Worm (Caenorhabditis elegans) whole organism, L4 larva: Measurements from ENCODE around the gene W03C9.2.

Experiments
- D1046.2 ChIP-seq: fragments of 200-800 bp; sonication (Bioruptor generic); IDR thresholded peaks from 2 replicates; pipeline ENCODE4 v1.3.6; 2022; ENCODE audit warnings: missing genetic modification characterization, missing compliant biosample characterization
- F37D6.2 ChIP-seq: sonication (generic microtip); optimal IDR thresholded peaks from 2 replicates; lab custom pipeline; 2016; ENCODE audit warnings: mild to moderate bottlenecking, missing genetic modification characterization, missing compliant biosample characterization
- F49E8.2 ChIP-seq: sonication (generic microtip); optimal IDR thresholded peaks from 2 replicates; lab custom pipeline; 2016; ENCODE audit warnings: missing compliant biosample characterization, mild to moderate bottlenecking, missing genetic modification characterization, borderline replicate concordance
- R02D3.7 ChIP-seq: fragments of 150-350 bp; sonication (generic microtip); optimal IDR thresholded peaks from 3 replicates; lab custom pipeline; 2014; ENCODE audit warnings: missing biosample characterization, missing genetic modification characterization
- T26A8.4 ChIP-seq: fragments of 200-800 bp; sonication (Bioruptor generic); IDR thresholded peaks from 2 replicates; pipeline ENCODE4 v1.3.6; 2022; ENCODE audit warnings: missing genetic modification characterization, missing compliant biosample characterization
- Y48G9A.11 ChIP-seq: fragments of 200-800 bp; sonication (Bioruptor generic); IDR thresholded peaks from 2 replicates; pipeline ENCODE4 v1.3.6; 2022; ENCODE audit warnings: missing genetic modification reagents, missing genetic modification characterization, missing compliant biosample characterization
- Y75B8A.6 ChIP-seq: fragments of 200-800 bp; sonication (Bioruptor generic); IDR thresholded peaks from 2 replicates; pipeline ENCODE4 v1.3.6; 2022; ENCODE audit warnings: missing genetic modification reagents, missing genetic modification characterization, missing compliant biosample characterization
- ZK337.2 ChIP-seq: fragments of 200-800 bp; sonication (Bioruptor generic); IDR thresholded peaks from 2 replicates; pipeline ENCODE4 v1.3.6; 2022; ENCODE audit warnings: missing genetic modification reagents, missing genetic modification characterization, missing compliant biosample characterization
- aha-1 ChIP-seq: fragments of 150-350 bp; peaks from one replicate; lab custom pipeline; 2014; ENCODE audit warnings: missing biosample characterization, missing genetic modification characterization
- ama-1 ChIP-seq: fragments of 150-350 bp; optimal IDR thresholded peaks from 2 replicates; lab custom pipeline; 2014; ENCODE audit warnings: inconsistent platforms, mixed read lengths
- arid-1 ChIP-seq: fragments of 200-800 bp; sonication (Bioruptor generic); conservative IDR thresholded peaks from 2 replicates; pipeline ENCODE4 v1.3.6; 2022; ENCODE audit warnings: missing genetic modification reagents, missing genetic modification characterization, missing compliant biosample characterization
- ceh-28 ChIP-seq: fragments of 150-350 bp; optimal IDR thresholded peaks from 2 replicates; lab custom pipeline; 2014; ENCODE audit warnings: missing biosample characterization, missing genetic modification reagents, missing genetic modification characterization
- ceh-32 ChIP-seq: sonication (generic microtip); optimal IDR thresholded peaks from 2 replicates; lab custom pipeline; 2016; ENCODE audit warnings: mild to moderate bottlenecking, missing genetic modification characterization, missing compliant biosample characterization; ENCODE audit not compliant: poor library complexity
- ceh-62 ChIP-seq: sonication (generic microtip); optimal IDR thresholded peaks from 2 replicates; lab custom pipeline; 2017; ENCODE audit warnings: missing biosample characterization, missing genetic modification characterization
- ceh-82 ChIP-seq: sonication (generic microtip); optimal IDR thresholded peaks from 2 replicates; lab custom pipeline; 2017; ENCODE audit warnings: missing biosample characterization, missing genetic modification characterization
- ctbp-1 ChIP-seq: fragments of 200-800 bp; sonication (Bioruptor generic); IDR thresholded peaks from 2 replicates; pipeline ENCODE4 v1.3.6; 2022; ENCODE audit warnings: missing genetic modification reagents, missing genetic modification characterization, missing compliant biosample characterization
- daf-16 ChIP-seq, 3 experiments: sonication (generic microtip); optimal IDR thresholded peaks; 2 replicates each; lab custom pipeline; 2016 to 2017; ENCODE audit warnings: missing genetic modification characterization in 3 of 3, missing genetic modification reagents in 3 of 3, mild to moderate bottlenecking in 2 of 3, missing compliant biosample characterization in 2 of 3, missing biosample characterization in 1 of 3, moderate library complexity in 1 of 3
- daf-19 ChIP-seq: fragments of 200-800 bp; sonication (Bioruptor generic); conservative IDR thresholded peaks from 2 replicates; pipeline ENCODE4 v1.3.6; 2022; ENCODE audit warnings: missing genetic modification characterization, missing compliant biosample characterization
- dve-1 ChIP-seq: sonication (generic microtip); optimal IDR thresholded peaks from 2 replicates; lab custom pipeline; 2017; ENCODE audit warnings: antibody characterized with exemption, mild to moderate bottlenecking, missing genetic modification characterization, missing compliant biosample characterization; ENCODE audit not compliant: insufficient read depth
- egl-43 ChIP-seq: fragments of 200-800 bp; sonication (Bioruptor generic); IDR thresholded peaks from 2 replicates; pipeline ENCODE4 v1.3.6; 2022; ENCODE audit warnings: missing genetic modification reagents, missing genetic modification characterization, missing compliant biosample characterization
- fkh-10 ChIP-seq: fragments of 150-350 bp; optimal IDR thresholded peaks from 2 replicates; lab custom pipeline; 2014; ENCODE audit warnings: missing biosample characterization, missing genetic modification reagents, missing genetic modification characterization
- hif-1 ChIP-seq, 2 experiments: sonication (generic microtip); optimal IDR thresholded peaks; 2 replicates each; lab custom pipeline; 2016 to 2017; ENCODE audit warnings: missing compliant biosample characterization in 2 of 2, missing genetic modification characterization in 2 of 2, missing genetic modification reagents in 2 of 2, missing genotype in 2 of 2, mild to moderate bottlenecking in 1 of 2
- jun-1 ChIP-seq: fragments of 150-350 bp; optimal IDR thresholded peaks from 2 replicates; lab custom pipeline; 2014; ENCODE audit warnings: missing biosample characterization, missing genetic modification reagents, missing genetic modification characterization
- lim-7 ChIP-seq: fragments of 200-800 bp; sonication (Bioruptor generic); IDR thresholded peaks from 2 replicates; pipeline ENCODE4 v1.3.6; 2022; ENCODE audit warnings: missing genetic modification characterization, missing compliant biosample characterization
- lin-13 ChIP-seq: fragments of 150-350 bp; optimal IDR thresholded peaks from 2 replicates; lab custom pipeline; 2014; ENCODE audit warnings: missing biosample characterization, missing genetic modification reagents, missing genetic modification characterization
- lin-38 ChIP-seq: fragments of 200-800 bp; sonication (Bioruptor generic); IDR thresholded peaks from 2 replicates; pipeline ENCODE4 v1.3.6; 2022; ENCODE audit warnings: missing genetic modification reagents, missing genetic modification characterization, missing compliant biosample characterization
- lin-39 ChIP-seq: fragments of 150-350 bp; optimal IDR thresholded peaks from 2 replicates; lab custom pipeline; 2014; ENCODE audit warnings: missing biosample characterization, missing genetic modification reagents, missing genetic modification characterization
- lsy-2 ChIP-seq, 2 experiments: fragments of 150-350 bp in 1 of 2; sonication (generic microtip) in 1 of 2; optimal IDR thresholded peaks; 2 replicates each; lab custom pipeline; 2014 to 2017; ENCODE audit warnings: missing biosample characterization in 2 of 2, missing genetic modification characterization in 2 of 2
- madf-9 ChIP-seq: fragments of 200-800 bp; sonication (Bioruptor generic); conservative IDR thresholded peaks from 2 replicates; pipeline ENCODE4 v1.3.6; 2022; ENCODE audit warnings: missing genetic modification reagents, missing genetic modification characterization, missing compliant biosample characterization
- mxl-2 ChIP-seq: fragments of 200-800 bp; sonication (Bioruptor generic); conservative IDR thresholded peaks from 2 replicates; pipeline ENCODE4 v1.3.6; 2022; ENCODE audit warnings: missing genetic modification reagents, missing genetic modification characterization, missing compliant biosample characterization
- mxl-3 ChIP-seq: fragments of 200-800 bp; sonication (Bioruptor generic); optimal IDR thresholded peaks from 2 replicates; lab custom pipeline; 2018; ENCODE audit warnings: mild to moderate bottlenecking, missing genetic modification characterization, missing compliant biosample characterization
- nhr-10 ChIP-seq: fragments of 150-350 bp; optimal IDR thresholded peaks from 2 replicates; lab custom pipeline; 2014; ENCODE audit warnings: missing biosample characterization, missing genetic modification characterization
- nhr-11 ChIP-seq: fragments of 150-350 bp; optimal IDR thresholded peaks from 2 replicates; lab custom pipeline; 2014; ENCODE audit warnings: missing biosample characterization, missing genetic modification characterization
- nhr-111 ChIP-seq: fragments of 200-800 bp; sonication (Bioruptor generic); optimal IDR thresholded peaks from 2 replicates; lab custom pipeline; 2018; ENCODE audit warnings: mild to moderate bottlenecking, missing genetic modification characterization, missing compliant biosample characterization
- nhr-48 ChIP-seq: sonication (generic microtip); optimal IDR thresholded peaks from 2 replicates; lab custom pipeline; 2016; ENCODE audit warnings: mild to moderate bottlenecking, missing genetic modification characterization, missing compliant biosample characterization
- nhr-77 ChIP-seq: fragments of 150-350 bp; optimal IDR thresholded peaks from 2 replicates; lab custom pipeline; 2014; ENCODE audit warnings: missing biosample characterization, missing genetic modification characterization
- saeg-2 ChIP-seq: fragments of 200-800 bp; sonication (Bioruptor generic); IDR thresholded peaks from 2 replicates; pipeline ENCODE4 v1.3.6; 2022; ENCODE audit warnings: missing genetic modification reagents, missing genetic modification characterization, missing compliant biosample characterization
- set-16 ChIP-seq: fragments of 200-800 bp; sonication (Bioruptor generic); IDR thresholded peaks from 2 replicates; pipeline ENCODE4 v1.3.6; 2022; ENCODE audit warnings: missing genetic modification reagents, missing genetic modification characterization, missing compliant biosample characterization
- snpc-4 ChIP-seq: fragments of 150-350 bp; optimal IDR thresholded peaks from 2 replicates; lab custom pipeline; 2014; ENCODE audit warnings: missing biosample characterization, missing genetic modification characterization
- tag-97 ChIP-seq: fragments of 200-800 bp; sonication (Bioruptor generic); IDR thresholded peaks from 2 replicates; pipeline ENCODE4 v1.3.6; 2022; ENCODE audit warnings: missing genetic modification characterization, missing compliant biosample characterization
- unc-62 ChIP-seq, 3 experiments: fragments of 150-350 bp in 1 of 3; sonication (generic microtip); optimal IDR thresholded peaks in 2 of 3; peaks in 1 of 3; 1 replicate in 1 of 3; 2 replicates in 2 of 3; lab custom pipeline; 2014 to 2017; ENCODE audit warnings: missing biosample characterization in 3 of 3, missing genetic modification characterization in 3 of 3, missing genetic modification reagents in 3 of 3, missing genotype in 1 of 3
- vab-7 ChIP-seq: fragments of 200-800 bp; sonication (Bioruptor generic); IDR thresholded peaks from 2 replicates; pipeline ENCODE4 v1.3.6; 2022; ENCODE audit warnings: missing genetic modification reagents, missing genetic modification characterization, missing compliant biosample characterization
- zfp-3 ChIP-seq: fragments of 200-800 bp; sonication (Bioruptor generic); conservative IDR thresholded peaks from 2 replicates; pipeline ENCODE4 v1.3.6; 2022; ENCODE audit warnings: missing genetic modification reagents, missing genetic modification characterization, missing compliant biosample characterization
- ztf-7 ChIP-seq: fragments of 150-350 bp; optimal IDR thresholded peaks from 2 replicates; lab custom pipeline; 2014; ENCODE audit warnings: missing biosample characterization, missing genetic modification characterization

W03C9.2 gene

DNA sequence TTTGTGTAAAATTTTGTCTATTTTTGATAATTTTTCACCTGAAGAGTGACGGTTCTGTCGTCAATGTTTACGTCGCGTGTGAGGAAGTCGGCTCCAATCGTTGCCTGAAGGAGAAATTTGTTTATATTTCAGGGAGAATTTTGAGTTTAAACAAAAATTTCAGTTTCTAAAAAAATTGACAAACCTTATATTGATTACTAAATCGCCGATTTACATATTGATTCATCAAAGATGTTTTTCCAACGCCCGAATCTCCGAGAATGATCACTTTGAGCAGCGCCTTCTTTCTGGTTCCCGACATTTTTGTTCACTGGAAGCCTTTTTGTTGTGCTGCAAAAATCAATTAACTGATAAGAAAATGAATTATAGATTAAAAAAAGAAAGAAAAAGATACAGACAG lies 4.4 kb downstream of the W03C9.2 start, which contains the start of gene rab-7:
Gene rab-7 (minus strand): TSS at position 330 of the 400 bp plus-strand sequence.
- TF ChIP-seq hif-1 (tag; optimal IDR thresholded peaks at IDR 0.05; lab: Kevin White, UChicago) (no peak), mxl-2 (GFP tag; lab: Robert Waterston, UW) (no peak), zfp-3 (GFP tag; lab: Robert Waterston, UW) (0 out of 2 replicates have a peak, but pooled peaks have one; percentile 46), dve-1 (tag; lab: Kevin White, UChicago) (peak; percentile 58), T26A8.4 (no peak), D1046.2 (0 out of 2 replicates have a peak, but pooled peaks have one; percentile 6), nhr-77 (tag; lab: Kevin White, UChicago) (peak; percentile 8), ctbp-1 (GFP tag; lab: Robert Waterston, UW) (0 out of 2 replicates have a peak, but pooled peaks have one; percentile 28), daf-19 (GFP tag; lab: Robert Waterston, UW) (no peak), fkh-10 (GFP tag; lab: Kevin White, UChicago) (no peak), mxl-3 (GFP tag; lab: Kevin White, UChicago) (no peak), daf-16 (GFP tag; optimal IDR thresholded peaks at IDR 0.05; lab: Kevin White, UChicago) (no peak), daf-16 (tag; optimal IDR thresholded peaks at IDR 0.05; lab: Kevin White, UChicago) (peak; percentile 41), snpc-4 (tag; lab: Kevin White, UChicago) (no peak), nhr-10 (tag; lab: Kevin White, UChicago) (no peak), ceh-82 (no peak), set-16 (GFP tag; lab: Robert Waterston, UW) (no peak), R02D3.7 (no peak), aha-1 (tag; lab: Kevin White, UChicago) (peak; percentile 95), Y75B8A.6 (GFP tag; lab: Robert Waterston, UW) (no peak), vab-7 (GFP tag; lab: Robert Waterston, UW) (no peak), ama-1 (peak; percentile 86), lin-38 (GFP tag; lab: Robert Waterston, UW) (peak; percentile 63), egl-43 (GFP tag; lab: Robert Waterston, UW) (no peak), ceh-32 (tag; lab: Kevin White, UChicago) (no peak), ztf-7 (tag; lab: Kevin White, UChicago) (no peak), unc-62 (GFP tag; optimal IDR thresholded peaks at IDR 0.05 in 1 of 2; lab: Kevin White, UChicago) (no peak), unc-62 (tag; optimal IDR thresholded peaks at IDR 0.05; lab: Kevin White, UChicago) (no peak), ZK337.2 (GFP tag; lab: Robert Waterston, UW) (no peak), ceh-28 (tag; lab: Kevin White, UChicago) (no peak), nhr-48 (tag; lab: Kevin White, UChicago) (no peak), tag-97 (GFP tag; lab: Robert Waterston, UW) (no peak), lim-7 (no peak), ceh-62 (tag; lab: Kevin White, UChicago) (no peak), lin-13 (GFP tag; lab: Kevin White, UChicago) (peak; percentile 24), Y48G9A.11 (GFP tag; lab: Robert Waterston, UW) (peak; percentile 44; the same call in 1 of the 2 replicates), arid-1 (GFP tag; lab: Robert Waterston, UW) (no peak), F37D6.2 (tag; lab: Kevin White, UChicago) (no peak), lin-39 (tag; lab: Kevin White, UChicago) (no peak), nhr-111 (GFP tag; lab: Kevin White, UChicago) (no peak), lsy-2 (tag; optimal IDR thresholded peaks at IDR 0.05; lab: Kevin White, UChicago) (peak in 1 of 2 experiments; percentile 39), madf-9 (GFP tag; lab: Robert Waterston, UW) (no peak), F49E8.2 (tag; lab: Kevin White, UChicago) (no peak), jun-1 (tag; lab: Kevin White, UChicago) (no peak), nhr-11 (tag; lab: Kevin White, UChicago) (no peak), saeg-2 (GFP tag; lab: Robert Waterston, UW) (no peak)
